Fruit fly (Drosophila melanogaster): ENCODE measurements around the gene Ack.

Ack gene

dm6 chr3L:4070996-4071379, 37.0 kb upstream of the Ack start (continued):
- TF ChIP-seq sna (GFP tag; IDR thresholded peaks at IDR 0.05; ENCODE audit: partially characterized antibody), result no peak
- no peak for TF ChIP-seq C15 (GFP tag; IDR thresholded peaks at IDR 0.05)
- TF ChIP-seq CG10431 (GFP tag; optimal IDR thresholded peaks at IDR 0.05), result no peak
- TF ChIP-seq dmrt99B (tag; optimal IDR thresholded peaks at IDR 0.05), result no peak
- TF ChIP-seq CG4328 (GFP tag; optimal IDR thresholded peaks at IDR 0.05), result no peak
- no peak for TF ChIP-seq sima (GFP tag; optimal IDR thresholded peaks at IDR 0.05)
- TF ChIP-seq Dad (GFP tag; optimal IDR thresholded peaks at IDR 0.05), result no peak
- no peak for TF ChIP-seq sim (GFP tag; IDR thresholded peaks at IDR 0.05)
- peak; percentile 69 for TF ChIP-seq CG32772 (GFP tag; IDR thresholded peaks at IDR 0.05)
- TF ChIP-seq CG8281 (tag; optimal IDR thresholded peaks at IDR 0.05), result no peak
- peak; percentile 81 for TF ChIP-seq E2f1 (GFP tag; IDR thresholded peaks at IDR 0.05)
- TF ChIP-seq Fer2 (tag; optimal IDR thresholded peaks at IDR 0.05), result no peak
- TF ChIP-seq Fer1 (GFP tag; optimal IDR thresholded peaks at IDR 0.05), result peak; percentile 51
- TF ChIP-seq salm (tag; optimal IDR thresholded peaks at IDR 0.05), result no peak
- peak; percentile 74 for TF ChIP-seq CG14050 (GFP tag; IDR thresholded peaks at IDR 0.05)
- no peak for TF ChIP-seq Neu2 (GFP tag; optimal IDR thresholded peaks at IDR 0.05; ENCODE audit: borderline replicate concordance)
- peak; percentile 50 for TF ChIP-seq CG15514 (GFP tag; optimal IDR thresholded peaks at IDR 0.05)
- TF ChIP-seq Bteb2 (GFP tag; optimal IDR thresholded peaks at IDR 0.05), result no peak
- peak; percentile 47 for TF ChIP-seq Ssrp (tag; optimal IDR thresholded peaks at IDR 0.05)
- TF ChIP-seq CG2129 (GFP tag; IDR thresholded peaks at IDR 0.05; ENCODE audit: partially characterized antibody), result no peak
- no peak for TF ChIP-seq exex (tag; optimal IDR thresholded peaks at IDR 0.05)
- no peak for TF ChIP-seq Bgb (GFP tag; IDR thresholded peaks at IDR 0.05; ENCODE audit: partially characterized antibody)
- no peak for TF ChIP-seq Lhr (GFP tag; optimal IDR thresholded peaks at IDR 0.05)
- peak; percentile 43; the same call in 1 of the 2 replicates for TF ChIP-seq CG10959 (GFP tag; IDR thresholded peaks at IDR 0.05)
- TF ChIP-seq insv (GFP tag; optimal IDR thresholded peaks at IDR 0.05), result no peak
- no peak for TF ChIP-seq CG8089 (GFP tag; optimal IDR thresholded peaks at IDR 0.05)
- TF ChIP-seq pb (GFP tag; optimal IDR thresholded peaks at IDR 0.05), result no peak
- TF ChIP-seq pita (GFP tag; optimal IDR thresholded peaks at IDR 0.05), result no peak
- no peak for TF ChIP-seq fru (optimal IDR thresholded peaks at IDR 0.05)
- TF ChIP-seq CG1647 (GFP tag; optimal IDR thresholded peaks at IDR 0.05), result peak; percentile 7
- peak; percentile 31 for TF ChIP-seq slou (GFP tag; optimal IDR thresholded peaks at IDR 0.05)
- TF ChIP-seq NFAT (GFP tag; IDR thresholded peaks at IDR 0.05), result 0 out of 2 replicates have a peak, but pooled peaks have one; percentile 34
- no peak for TF ChIP-seq Hr78 (GFP tag; optimal IDR thresholded peaks at IDR 0.05)
- TF ChIP-seq wor (GFP tag; IDR thresholded peaks at IDR 0.05), result peak; percentile 49; the same call in 1 of the 2 replicates
- no peak for TF ChIP-seq CG10565 (GFP tag; optimal IDR thresholded peaks at IDR 0.05)
- TF ChIP-seq tna (GFP tag; IDR thresholded peaks at IDR 0.05; ENCODE audit: partially characterized antibody), result no peak
- TF ChIP-seq chn (GFP tag; optimal IDR thresholded peaks at IDR 0.05), result peak; percentile 23
- TF ChIP-seq kay (GFP tag; optimal IDR thresholded peaks at IDR 0.05), result no peak
- TF ChIP-seq vnd (GFP tag; IDR thresholded peaks at IDR 0.05; ENCODE audit: partially characterized antibody), result no peak
- no peak for TF ChIP-seq CG12744 (GFP tag; optimal IDR thresholded peaks at IDR 0.05)

- TF ChIP-seq CG6689 (GFP tag; IDR thresholded peaks at IDR 0.05) (no peak), CG12942 (GFP tag; optimal IDR thresholded peaks at IDR 0.05) (no peak), Bgb (GFP tag; IDR thresholded peaks at IDR 0.05; ENCODE audit: partially characterized antibody) (peak; percentile 49), Hand (GFP tag; optimal IDR thresholded peaks at IDR 0.05) (peak; percentile 55), Jarid2 (GFP tag; optimal IDR thresholded peaks at IDR 0.05) (peak; percentile 68), kah (GFP tag; optimal IDR thresholded peaks at IDR 0.05) (peak; percentile 67), CG5245 (GFP tag; optimal IDR thresholded peaks at IDR 0.05) (no peak), CG2889 (GFP tag; IDR thresholded peaks at IDR 0.05) (no peak), CG5180 (GFP tag; optimal IDR thresholded peaks at IDR 0.05) (no peak), Taf1 (GFP tag; IDR thresholded peaks at IDR 0.05) (no peak), Sox102F (GFP tag; optimal IDR thresholded peaks at IDR 0.05) (peak; percentile 12), Ptx1 (GFP tag; IDR thresholded peaks at IDR 0.05) (no peak), zen (tag; optimal IDR thresholded peaks at IDR 0.05) (no peak), Hmr (GFP tag; optimal IDR thresholded peaks at IDR 0.05) (peak; percentile 50)
Measured at dm6 chr3L:4071561-4072049, 36.4 kb upstream of the Ack start, which contains the start of gene wit. Gene wit (minus strand): TSS chr3L:4071717.

Measured in whole organism, embryonic.